Worm (Caenorhabditis elegans) whole organism, L4 larva: ENCODE measurements around the gene srd-2.

Experiments
- F10B5.3 ChIP-seq: sonication (generic microtip); optimal IDR thresholded peaks from 2 replicates; lab custom pipeline; 2016; ENCODE audit warnings: mild to moderate bottlenecking, missing genetic modification characterization, missing compliant biosample characterization
- F26F4.8 ChIP-seq: fragments of 200-800 bp; sonication (Bioruptor generic); conservative IDR thresholded peaks from 2 replicates; pipeline ENCODE4 v1.3.6; 2022; ENCODE audit warnings: missing genetic modification characterization, missing compliant biosample characterization
- F44E2.7 ChIP-seq: fragments of 200-800 bp; sonication (Bioruptor generic); IDR thresholded peaks from 2 replicates; pipeline ENCODE4 v2.1.2; 2022; ENCODE audit warnings: missing genetic modification characterization, missing compliant biosample characterization
- Y5F2A.4 ChIP-seq: fragments of 200-800 bp; sonication (Bioruptor generic); optimal IDR thresholded peaks from 2 replicates; lab custom pipeline; 2018; ENCODE audit warnings: mild to moderate bottlenecking, missing genetic modification characterization, missing compliant biosample characterization
- Y75B8A.6 ChIP-seq: fragments of 200-800 bp; sonication (Bioruptor generic); IDR thresholded peaks from 2 replicates; pipeline ENCODE4 v1.3.6; 2022; ENCODE audit warnings: missing genetic modification reagents, missing genetic modification characterization, missing compliant biosample characterization
- aly-2 ChIP-seq: sonication (generic microtip); optimal IDR thresholded peaks from 2 replicates; lab custom pipeline; 2018; ENCODE audit warnings: missing biosample characterization, missing genetic modification characterization
- ama-1 ChIP-seq: fragments of 150-350 bp; optimal IDR thresholded peaks from 2 replicates; lab custom pipeline; 2014; ENCODE audit warnings: inconsistent platforms, mixed read lengths
- ceh-44 ChIP-seq: fragments of 200-800 bp; sonication (Bioruptor generic); IDR thresholded peaks from 2 replicates; pipeline ENCODE4 v1.3.6; 2022; ENCODE audit warnings: missing genetic modification reagents, missing genetic modification characterization, missing compliant biosample characterization
- ceh-62 ChIP-seq: sonication (generic microtip); optimal IDR thresholded peaks from 2 replicates; lab custom pipeline; 2017; ENCODE audit warnings: missing biosample characterization, missing genetic modification characterization
- daf-12 ChIP-seq: fragments of 150-350 bp; optimal IDR thresholded peaks from 2 replicates; lab custom pipeline; 2014; ENCODE audit warnings: missing biosample characterization, missing genetic modification reagents, missing genetic modification characterization
- daf-16 ChIP-seq, 3 experiments: sonication (generic microtip); optimal IDR thresholded peaks; 2 replicates each; lab custom pipeline; 2016 to 2017; ENCODE audit warnings: missing genetic modification characterization in 3 of 3, missing genetic modification reagents in 3 of 3, mild to moderate bottlenecking in 2 of 3, missing compliant biosample characterization in 2 of 3, missing biosample characterization in 1 of 3, moderate library complexity in 1 of 3
- daf-19 ChIP-seq: fragments of 200-800 bp; sonication (Bioruptor generic); conservative IDR thresholded peaks from 2 replicates; pipeline ENCODE4 v1.3.6; 2022; ENCODE audit warnings: missing genetic modification characterization, missing compliant biosample characterization
- daf-8 ChIP-seq: fragments of 200-800 bp; sonication (Bioruptor generic); IDR thresholded peaks from 2 replicates; pipeline ENCODE4 v1.3.6; 2022; ENCODE audit warnings: missing genetic modification characterization, missing compliant biosample characterization
- duxl-1 ChIP-seq: sonication (generic microtip); optimal IDR thresholded peaks from 2 replicates; lab custom pipeline; 2016; ENCODE audit warnings: mild to moderate bottlenecking, missing genetic modification characterization, moderate library complexity, missing compliant biosample characterization; ENCODE audit not compliant: poor library complexity
- dve-1 ChIP-seq: sonication (generic microtip); optimal IDR thresholded peaks from 2 replicates; lab custom pipeline; 2017; ENCODE audit warnings: antibody characterized with exemption, mild to moderate bottlenecking, missing genetic modification characterization, missing compliant biosample characterization; ENCODE audit not compliant: insufficient read depth
- egl-27 ChIP-seq: sonication (generic microtip); optimal IDR thresholded peaks from 3 replicates; lab custom pipeline; 2017; ENCODE audit warnings: missing biosample characterization, missing genetic modification reagents, missing genetic modification characterization
- egl-43 ChIP-seq: fragments of 200-800 bp; sonication (Bioruptor generic); IDR thresholded peaks from 2 replicates; pipeline ENCODE4 v1.3.6; 2022; ENCODE audit warnings: missing genetic modification reagents, missing genetic modification characterization, missing compliant biosample characterization
- gei-8 ChIP-seq: fragments of 200-800 bp; sonication (Bioruptor generic); optimal IDR thresholded peaks from 2 replicates; lab custom pipeline; 2018; ENCODE audit warnings: mild to moderate bottlenecking, missing genetic modification characterization, missing compliant biosample characterization
- hlh-30 ChIP-seq: sonication (generic microtip); optimal IDR thresholded peaks from 2 replicates; lab custom pipeline; 2017; ENCODE audit warnings: antibody characterized with exemption, mild to moderate bottlenecking, missing genetic modification characterization, missing compliant biosample characterization; ENCODE audit not compliant: insufficient read depth
- jun-1 ChIP-seq: fragments of 150-350 bp; optimal IDR thresholded peaks from 2 replicates; lab custom pipeline; 2014; ENCODE audit warnings: missing biosample characterization, missing genetic modification reagents, missing genetic modification characterization
- lin-15B ChIP-seq: fragments of 150-350 bp; sonication (generic microtip); optimal IDR thresholded peaks from 3 replicates; lab custom pipeline; 2014; ENCODE audit warnings: missing biosample characterization, missing genetic modification characterization
- lin-39 ChIP-seq: fragments of 150-350 bp; optimal IDR thresholded peaks from 2 replicates; lab custom pipeline; 2014; ENCODE audit warnings: missing biosample characterization, missing genetic modification reagents, missing genetic modification characterization
- lir-3 ChIP-seq: sonication (generic microtip); optimal IDR thresholded peaks from 2 replicates; lab custom pipeline; 2016; ENCODE audit warnings: mild to moderate bottlenecking, missing genetic modification characterization, missing compliant biosample characterization
- mep-1 ChIP-seq: fragments of 150-350 bp; sonication (generic microtip); optimal IDR thresholded peaks from 3 replicates; lab custom pipeline; 2014; ENCODE audit warnings: missing biosample characterization, missing genetic modification characterization
- nhr-11 ChIP-seq: fragments of 150-350 bp; optimal IDR thresholded peaks from 2 replicates; lab custom pipeline; 2014; ENCODE audit warnings: missing biosample characterization, missing genetic modification characterization
- nhr-28 ChIP-seq: fragments of 150-350 bp; optimal IDR thresholded peaks from 2 replicates; lab custom pipeline; 2014; ENCODE audit warnings: missing biosample characterization, missing genetic modification characterization
- php-3 ChIP-seq: fragments of 200-800 bp; sonication (Bioruptor generic); IDR thresholded peaks from 2 replicates; pipeline ENCODE4 v1.3.6; 2022; ENCODE audit warnings: missing genetic modification reagents, missing genetic modification characterization, missing compliant biosample characterization
- pqm-1 ChIP-seq: sonication (generic microtip); optimal IDR thresholded peaks from 2 replicates; lab custom pipeline; 2017; ENCODE audit warnings: missing biosample characterization, missing genetic modification characterization
- saeg-2 ChIP-seq: fragments of 200-800 bp; sonication (Bioruptor generic); IDR thresholded peaks from 2 replicates; pipeline ENCODE4 v1.3.6; 2022; ENCODE audit warnings: missing genetic modification reagents, missing genetic modification characterization, missing compliant biosample characterization
- sdz-12 ChIP-seq: fragments of 200-800 bp; sonication (Bioruptor generic); optimal IDR thresholded peaks from 2 replicates; lab custom pipeline; 2018; ENCODE audit warnings: mild to moderate bottlenecking, missing genetic modification characterization, missing compliant biosample characterization
- skn-1 ChIP-seq: fragments of 150-350 bp; optimal IDR thresholded peaks from 2 replicates; lab custom pipeline; 2014; ENCODE audit warnings: missing biosample characterization, missing genetic modification characterization
- snpc-4 ChIP-seq: fragments of 150-350 bp; optimal IDR thresholded peaks from 2 replicates; lab custom pipeline; 2014; ENCODE audit warnings: missing biosample characterization, missing genetic modification characterization
- tag-97 ChIP-seq: fragments of 200-800 bp; sonication (Bioruptor generic); IDR thresholded peaks from 2 replicates; pipeline ENCODE4 v1.3.6; 2022; ENCODE audit warnings: missing genetic modification characterization, missing compliant biosample characterization
- tra-1 ChIP-seq: fragments of 200-800 bp; sonication (Bioruptor generic); IDR thresholded peaks from 2 replicates; pipeline ENCODE4 v1.3.6; 2022; ENCODE audit warnings: missing genetic modification reagents, missing genetic modification characterization, missing compliant biosample characterization
- unc-39 ChIP-seq: sonication (generic microtip); optimal IDR thresholded peaks from 2 replicates; lab custom pipeline; 2017; ENCODE audit warnings: missing biosample characterization, missing genetic modification characterization
- unc-62 ChIP-seq, 3 experiments: fragments of 150-350 bp in 1 of 3; sonication (generic microtip); optimal IDR thresholded peaks in 2 of 3; peaks in 1 of 3; 1 replicate in 1 of 3; 2 replicates in 2 of 3; lab custom pipeline; 2014 to 2017; ENCODE audit warnings: missing biosample characterization in 3 of 3, missing genetic modification characterization in 3 of 3, missing genetic modification reagents in 3 of 3, missing genotype in 1 of 3
- zfp-3 ChIP-seq: fragments of 200-800 bp; sonication (Bioruptor generic); conservative IDR thresholded peaks from 2 replicates; pipeline ENCODE4 v1.3.6; 2022; ENCODE audit warnings: missing genetic modification reagents, missing genetic modification characterization, missing compliant biosample characterization
- zip-11 ChIP-seq: fragments of 200-800 bp; sonication (Bioruptor generic); IDR thresholded peaks from 2 replicates; pipeline ENCODE4 v1.3.6; 2022; ENCODE audit warnings: missing genetic modification characterization, missing compliant biosample characterization
- zip-2 ChIP-seq: fragments of 150-350 bp; optimal IDR thresholded peaks from 2 replicates; lab custom pipeline; 2014; ENCODE audit warnings: missing biosample characterization, missing genetic modification characterization
- ztf-7 ChIP-seq: fragments of 150-350 bp; optimal IDR thresholded peaks from 2 replicates; lab custom pipeline; 2014; ENCODE audit warnings: missing biosample characterization, missing genetic modification characterization

Gene srd-2

DNA sequence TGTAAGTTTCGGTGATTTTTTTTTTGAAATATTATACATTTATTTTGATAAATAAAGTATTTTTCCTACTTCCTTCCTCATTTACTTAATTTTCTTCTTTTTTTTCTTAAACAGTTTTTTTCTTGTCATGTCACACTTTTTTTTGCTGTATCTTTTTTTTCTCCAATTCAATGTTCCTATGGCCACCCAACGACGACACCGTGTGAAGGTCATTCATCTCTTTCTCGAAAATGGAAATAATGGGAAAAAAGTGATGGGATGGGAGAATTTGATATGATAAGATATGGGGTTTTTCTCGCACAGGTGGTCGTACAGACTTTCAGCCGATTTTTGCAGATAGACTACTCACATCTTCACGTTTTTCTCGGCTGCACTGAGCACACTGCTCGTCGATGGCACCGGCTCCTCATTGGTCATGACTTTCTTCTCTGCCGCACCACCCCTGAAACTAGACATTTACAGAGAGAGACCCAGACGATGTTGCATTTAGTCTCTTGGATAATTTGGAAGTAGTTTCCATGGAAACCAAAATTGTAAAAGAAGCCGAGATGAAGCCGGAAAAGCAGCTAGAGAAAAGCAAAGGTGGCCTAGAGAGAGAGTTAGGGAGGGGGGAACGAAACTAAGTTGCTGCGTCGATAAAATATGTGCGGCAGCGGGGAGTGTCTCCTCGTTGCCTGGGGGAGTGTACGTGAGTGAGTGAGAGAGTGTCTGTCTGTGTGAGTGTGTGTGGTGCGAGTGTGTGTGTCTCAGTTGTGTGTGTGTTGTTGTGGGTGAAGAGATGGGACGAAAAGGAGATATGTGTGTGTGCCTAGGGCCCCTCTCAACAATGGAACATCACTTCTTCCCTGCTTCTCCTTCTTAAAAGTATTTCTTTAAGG lies 18.6 kb downstream of the srd-2 start, which contains the start of gene daf-19 (continued):
- TF ChIP-seq F10B5.3 (tag; lab: Kevin White, UChicago), result no peak
- no peak for TF ChIP-seq Y75B8A.6
- TF ChIP-seq ama-1 (lab: Kevin White, UChicago), result peak; percentile 71
- no peak for TF ChIP-seq gei-8 (GFP tag; lab: Kevin White, UChicago)
- TF ChIP-seq lir-3, result no peak
- TF ChIP-seq mep-1 (tag; lab: Kevin White, UChicago), result peak; percentile 82
- TF ChIP-seq sdz-12 (GFP tag; lab: Kevin White, UChicago), result peak; percentile 47
- TF ChIP-seq lin-39 (tag; lab: Kevin White, UChicago), result no peak
- TF ChIP-seq nhr-11 (tag; lab: Kevin White, UChicago), result peak; percentile 94
- TF ChIP-seq saeg-2 (GFP tag; lab: Robert Waterston, UW), result no peak
- TF ChIP-seq aly-2 (tag; lab: Kevin White, UChicago), result no peak
- no peak for TF ChIP-seq daf-12 (tag; lab: Kevin White, UChicago)
- TF ChIP-seq pqm-1 (tag; lab: Kevin White, UChicago), result no peak
- no peak for TF ChIP-seq F44E2.7 (GFP tag; lab: Robert Waterston, UW)
- TF ChIP-seq daf-16 (GFP tag; optimal IDR thresholded peaks at IDR 0.05; lab: Kevin White, UChicago), result no peak
- TF ChIP-seq daf-16 (tag; optimal IDR thresholded peaks at IDR 0.05; lab: Kevin White, UChicago), result peak; percentile 43
- TF ChIP-seq lin-15B (tag; lab: Kevin White, UChicago), result no peak
- TF ChIP-seq nhr-28 (tag; lab: Kevin White, UChicago), result peak; percentile 56
- TF ChIP-seq dve-1 (tag; lab: Kevin White, UChicago), result peak; percentile 32
- TF ChIP-seq skn-1 (tag; lab: Kevin White, UChicago), result no peak
- TF ChIP-seq daf-19, result no peak
- TF ChIP-seq egl-27 (tag; lab: Kevin White, UChicago), result no peak
- TF ChIP-seq daf-8, result no peak
- no peak for TF ChIP-seq tag-97 (GFP tag; lab: Robert Waterston, UW)
- no peak for TF ChIP-seq jun-1
- TF ChIP-seq zip-11 (GFP tag; lab: Robert Waterston, UW), result no peak
- TF ChIP-seq php-3 (GFP tag; lab: Robert Waterston, UW), result no peak
- peak in 1 of 2 experiments; percentile 7 for TF ChIP-seq unc-62 (GFP tag; optimal IDR thresholded peaks at IDR 0.05 in 1 of 2; lab: Kevin White, UChicago)
- no peak for TF ChIP-seq unc-62 (tag; optimal IDR thresholded peaks at IDR 0.05; lab: Kevin White, UChicago)
- peak; percentile 6 for TF ChIP-seq duxl-1 (tag; lab: Kevin White, UChicago)
- no peak for TF ChIP-seq Y5F2A.4 (GFP tag; lab: Kevin White, UChicago)
- TF ChIP-seq zip-2 (tag; lab: Kevin White, UChicago), result no peak
- TF ChIP-seq egl-43 (GFP tag; lab: Robert Waterston, UW), result peak; percentile 71
- TF ChIP-seq zfp-3 (GFP tag; lab: Robert Waterston, UW), result no peak
- no peak for TF ChIP-seq ceh-44 (GFP tag; lab: Robert Waterston, UW)
- TF ChIP-seq hlh-30 (tag; lab: Kevin White, UChicago), result peak; percentile 57
- no peak for TF ChIP-seq ztf-7 (tag; lab: Kevin White, UChicago)
- TF ChIP-seq unc-39, result no peak

ce11 chrII:10167731-10168130 lies 20.0 kb downstream of the srd-2 start:
- TF ChIP-seq ceh-62 (tag; lab: Kevin White, UChicago) (no peak), F26F4.8 (GFP tag; lab: Robert Waterston, UW) (no peak), tra-1 (GFP tag; lab: Robert Waterston, UW) (no peak), snpc-4 (tag; lab: Kevin White, UChicago) (no peak)
